Worm (Caenorhabditis elegans) whole organism, L4/young adult: Measurements from ENCODE around the gene T04B2.7.

Experiments
- W03F9.2 ChIP-seq: fragments of 150-350 bp; optimal IDR thresholded peaks from 2 replicates; lab custom pipeline; 2014; ENCODE audit warnings: missing biosample characterization, missing genetic modification characterization
- dao-5 ChIP-seq: sonication (generic microtip); optimal IDR thresholded peaks from 2 replicates; lab custom pipeline; 2016; ENCODE audit warnings: missing genotype, missing genetic modification characterization, moderate library complexity, missing compliant biosample characterization

DNA sequence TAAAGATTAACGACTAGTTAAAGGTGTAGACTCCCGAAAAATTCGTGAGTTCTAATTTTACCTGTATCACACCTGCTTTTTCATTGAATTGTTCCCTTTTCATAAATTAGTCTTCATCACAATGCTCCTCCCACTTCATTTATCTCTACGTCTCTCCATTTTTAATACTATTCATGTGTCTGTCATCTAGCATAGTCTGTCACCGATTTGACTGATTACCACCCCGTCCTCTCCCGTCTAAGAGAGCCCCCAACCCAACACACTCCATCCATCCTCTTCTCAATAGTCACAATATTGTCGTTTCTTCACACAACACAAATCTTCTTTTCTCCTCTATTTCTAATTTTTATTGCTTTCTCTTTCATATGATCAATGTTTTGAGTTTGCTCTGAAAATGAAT, 9.1 kb upstream of the T04B2.7 start:
- TF ChIP-seq dao-5 (no peak), W03F9.2 (tag; lab: Kevin White, UChicago) (no peak)
